Worm (Caenorhabditis elegans): Measurements from ENCODE around the gene arp-6.

The arp-6 gene

ce11 chrII:8001428-8001827, 35.7 kb downstream of the arp-6 start:
- TF ChIP-seq tbx-11 (GFP tag; IDR thresholded peaks at IDR 0.05) (no peak), B0310.2 (tag; optimal IDR thresholded peaks at IDR 0.05) (no peak), pes-1 (GFP tag; IDR thresholded peaks at IDR 0.05) (no peak)

- no peak for TF ChIP-seq ceh-36 (tag; optimal IDR thresholded peaks at IDR 0.05)
- no peak for TF ChIP-seq tbx-11 (GFP tag; IDR thresholded peaks at IDR 0.05)
- TF ChIP-seq tra-4 (tag; optimal IDR thresholded peaks at IDR 0.05) = no peak
- no peak for TF ChIP-seq ama-1 (optimal IDR thresholded peaks at IDR 0.05)
- no peak for TF ChIP-seq sea-1 (GFP tag; conservative IDR thresholded peaks at IDR 0.05)
- no peak for TF ChIP-seq ceh-13 (GFP tag; optimal IDR thresholded peaks at IDR 0.05)
- TF ChIP-seq flt-1 (GFP tag; IDR thresholded peaks at IDR 0.05) = no peak
- TF ChIP-seq ets-7 (tag; optimal IDR thresholded peaks at IDR 0.05) = no peak
Observed at ce11 chrII:7991279-7991678, 45.9 kb downstream of the arp-6 start.

ce11 chrII:7990192-7990591, 47.0 kb downstream of the arp-6 start:
- TF ChIP-seq flt-1 (GFP tag; IDR thresholded peaks at IDR 0.05) (no peak), B0310.2 (tag; optimal IDR thresholded peaks at IDR 0.05) (no peak), tbx-11 (GFP tag; IDR thresholded peaks at IDR 0.05) (no peak), ama-1 (optimal IDR thresholded peaks at IDR 0.05) (no peak), hmbx-1 (tag; optimal IDR thresholded peaks at IDR 0.05) (no peak), scrt-1 (GFP tag; IDR thresholded peaks at IDR 0.05) (no peak), tbx-37 (GFP tag; conservative IDR thresholded peaks at IDR 0.05) (no peak), sea-1 (GFP tag; conservative IDR thresholded peaks at IDR 0.05) (no peak), ceh-36 (tag; optimal IDR thresholded peaks at IDR 0.05) (no peak), hnd-1 (tag; optimal IDR thresholded peaks at IDR 0.05) (no peak), hmg-4 (GFP tag; optimal IDR thresholded peaks at IDR 0.05) (no peak), F13C5.2 (tag; optimal IDR thresholded peaks at IDR 0.05) (no peak), tra-4 (tag; optimal IDR thresholded peaks at IDR 0.05) (no peak), ets-7 (tag; optimal IDR thresholded peaks at IDR 0.05) (no peak), pes-1 (GFP tag; IDR thresholded peaks at IDR 0.05) (no peak), ceh-13 (GFP tag; optimal IDR thresholded peaks at IDR 0.05) (no peak), aly-1 (tag; optimal IDR thresholded peaks at IDR 0.05) (no peak)

ce11 chrII:7986928-7987327, 50.2 kb downstream of the arp-6 start:
- no peak for TF ChIP-seq scrt-1 (GFP tag; IDR thresholded peaks at IDR 0.05)
- no peak for TF ChIP-seq tbx-37 (GFP tag; conservative IDR thresholded peaks at IDR 0.05)
- TF ChIP-seq sea-1 (GFP tag; conservative IDR thresholded peaks at IDR 0.05) = no peak
- no peak for TF ChIP-seq ets-7 (tag; optimal IDR thresholded peaks at IDR 0.05)
- no peak for TF ChIP-seq tbx-11 (GFP tag; IDR thresholded peaks at IDR 0.05)
- TF ChIP-seq ama-1 (optimal IDR thresholded peaks at IDR 0.05) = no peak
- no peak for TF ChIP-seq pes-1 (GFP tag; IDR thresholded peaks at IDR 0.05)
- TF ChIP-seq F13C5.2 (tag; optimal IDR thresholded peaks at IDR 0.05) = no peak
- TF ChIP-seq hnd-1 (tag; optimal IDR thresholded peaks at IDR 0.05) = no peak
- TF ChIP-seq B0310.2 (tag; optimal IDR thresholded peaks at IDR 0.05) = no peak
- no peak for TF ChIP-seq flt-1 (GFP tag; IDR thresholded peaks at IDR 0.05)
- TF ChIP-seq ceh-36 (tag; optimal IDR thresholded peaks at IDR 0.05) = no peak
- no peak for TF ChIP-seq hmg-4 (GFP tag; optimal IDR thresholded peaks at IDR 0.05)
- TF ChIP-seq hmbx-1 (tag; optimal IDR thresholded peaks at IDR 0.05) = no peak
- no peak for TF ChIP-seq aly-1 (tag; optimal IDR thresholded peaks at IDR 0.05)
- TF ChIP-seq ceh-13 (GFP tag; optimal IDR thresholded peaks at IDR 0.05) = no peak
